Fruit fly (Drosophila melanogaster) whole organism, embryonic: ENCODE data around the gene CG31908.

Experiments
- ATbp ChIP-seq: fragments of 200-800 bp; sonication (Bioruptor generic); optimal IDR thresholded peaks from 2 replicates; lab custom pipeline; 2017; ENCODE audit warnings: missing biosample characterization, mild to moderate bottlenecking, missing genetic modification characterization, missing genetic modification reagents
- CG10959 ChIP-seq: fragments of 200-800 bp; sonication (Bioruptor generic); IDR thresholded peaks from 2 replicates; pipeline ENCODE4 v1.3.6; 2022; ENCODE audit warnings: missing biosample characterization, missing genetic modification characterization
- CG12071 ChIP-seq: fragments of 200-800 bp; sonication (Bioruptor generic); optimal IDR thresholded peaks from 3 replicates; lab custom pipeline; 2018; ENCODE audit warnings: missing biosample characterization, mild to moderate bottlenecking, missing genetic modification characterization
- CG13894 ChIP-seq: fragments of 200-800 bp; sonication (Bioruptor generic); optimal IDR thresholded peaks from 3 replicates; lab custom pipeline; 2018; ENCODE audit warnings: missing biosample characterization, mild to moderate bottlenecking, missing genetic modification characterization, moderate library complexity
- CG15601 ChIP-seq: fragments of 200-800 bp; sonication (Bioruptor generic); optimal IDR thresholded peaks from 3 replicates; lab custom pipeline; 2019; ENCODE audit warnings: missing biosample characterization, mild to moderate bottlenecking, missing genetic modification characterization, moderate library complexity
- CG17568 ChIP-seq: fragments of 200-800 bp; sonication (Bioruptor generic); optimal IDR thresholded peaks from 2 replicates; lab custom pipeline; 2018; ENCODE audit warnings: missing biosample characterization, mild to moderate bottlenecking, missing genetic modification characterization, moderate library complexity
- CG17912 ChIP-seq: fragments of 200-800 bp; sonication (Bioruptor generic); optimal IDR thresholded peaks from 2 replicates; lab custom pipeline; 2018; ENCODE audit warnings: missing biosample characterization, mild to moderate bottlenecking, missing genetic modification characterization
- CG1832 ChIP-seq: fragments of 200-800 bp; sonication (Bioruptor generic); optimal IDR thresholded peaks from 2 replicates; lab custom pipeline; 2017; ENCODE audit warnings: missing biosample characterization, mild to moderate bottlenecking, missing genetic modification characterization, inconsistent platforms
- CG2712 ChIP-seq: fragments of 200-800 bp; optimal IDR thresholded peaks from 3 replicates; lab custom pipeline; 2019; ENCODE audit warnings: missing biosample characterization, mild to moderate bottlenecking, missing genetic modification characterization, moderate library complexity
- CG34224 ChIP-seq: fragments of 200-800 bp; sonication (Bioruptor generic); IDR thresholded peaks from 3 replicates; pipeline ENCODE4 v1.3.6; 2022; ENCODE audit warnings: missing biosample characterization, missing genetic modification characterization; ENCODE audit not compliant: partially characterized antibody
- CG34376 ChIP-seq: fragments of 200-800 bp; sonication (Bioruptor generic); optimal IDR thresholded peaks from 2 replicates; lab custom pipeline; 2018; ENCODE audit warnings: missing biosample characterization, mild to moderate bottlenecking, missing genetic modification characterization
- CG4282 ChIP-seq: fragments of 200-800 bp; sonication (Bioruptor generic); optimal IDR thresholded peaks from 2 replicates; lab custom pipeline; 2016; ENCODE audit warnings: missing biosample characterization, missing genetic modification characterization
- CG4404 ChIP-seq: fragments of 200-800 bp; sonication (Bioruptor generic); IDR thresholded peaks from 2 replicates; pipeline ENCODE4 v1.3.6; 2022; ENCODE audit warnings: missing biosample characterization, missing genetic modification characterization
- CG4424 ChIP-seq: fragments of 200-800 bp; sonication (Bioruptor generic); optimal IDR thresholded peaks from 3 replicates; lab custom pipeline; 2016; ENCODE audit warnings: missing biosample characterization, missing genetic modification characterization
- CG4707 ChIP-seq: fragments of 200-800 bp; sonication (Bioruptor generic); optimal IDR thresholded peaks from 2 replicates; lab custom pipeline; 2018; ENCODE audit warnings: missing biosample characterization, mild to moderate bottlenecking, missing genetic modification characterization, moderate library complexity
- CG4854 ChIP-seq: fragments of 200-800 bp; sonication (Bioruptor generic); optimal IDR thresholded peaks from 2 replicates; lab custom pipeline; 2016; ENCODE audit warnings: missing biosample characterization, missing genetic modification characterization, inconsistent platforms
- CG6791 ChIP-seq: fragments of 200-800 bp; sonication (Bioruptor generic); IDR thresholded peaks from 3 replicates; pipeline ENCODE4 v1.3.6; 2022; ENCODE audit warnings: missing biosample characterization, missing genetic modification characterization; ENCODE audit not compliant: partially characterized antibody
- CG7928 ChIP-seq: fragments of 200-800 bp; sonication (Bioruptor generic); optimal IDR thresholded peaks from 2 replicates; lab custom pipeline; 2017; ENCODE audit warnings: missing biosample characterization, mild to moderate bottlenecking, missing genetic modification characterization
- CG8388 ChIP-seq: fragments of 200-800 bp; sonication (Bioruptor generic); optimal IDR thresholded peaks from 2 replicates; lab custom pipeline; 2019; ENCODE audit warnings: missing biosample characterization, mild to moderate bottlenecking, missing genetic modification characterization, moderate library complexity
- CHES-1-like ChIP-seq: fragments of 200-800 bp; sonication (Bioruptor generic); optimal IDR thresholded peaks from 2 replicates; lab custom pipeline; 2016; ENCODE audit warnings: missing biosample characterization, missing genetic modification characterization
- Dbx ChIP-seq: fragments of 200-800 bp; sonication (Bioruptor generic); IDR thresholded peaks from 3 replicates; pipeline ENCODE4 v1.3.6; 2022; ENCODE audit warnings: missing biosample characterization, missing genetic modification characterization
- Dip3 ChIP-seq: fragments of 200-800 bp; sonication (Bioruptor generic); optimal IDR thresholded peaks from 3 replicates; lab custom pipeline; 2016; ENCODE audit warnings: missing biosample characterization, missing genetic modification characterization
- Doc3 ChIP-seq: fragments of 200-800 bp; sonication (Bioruptor generic); IDR thresholded peaks from 3 replicates; pipeline ENCODE4 v1.3.6; 2022; ENCODE audit warnings: missing biosample characterization, missing genetic modification characterization; ENCODE audit not compliant: partially characterized antibody
- Ets65A ChIP-seq: fragments of 200-800 bp; sonication (Bioruptor generic); peaks from one replicate; lab custom pipeline; 2016; ENCODE audit warnings: missing biosample characterization, missing genetic modification characterization
- HLH3B ChIP-seq: fragments of 200-800 bp; sonication (Bioruptor generic); IDR thresholded peaks from 2 replicates; pipeline ENCODE4 v1.3.6; 2022; ENCODE audit warnings: missing biosample characterization, missing genetic modification characterization
- HLH54F ChIP-seq: fragments of 200-800 bp; sonication (Bioruptor generic); optimal IDR thresholded peaks from 3 replicates; lab custom pipeline; 2016; ENCODE audit warnings: missing biosample characterization, missing genetic modification characterization
- HmgZ ChIP-seq: fragments of 200-800 bp; sonication (Bioruptor generic); optimal IDR thresholded peaks from 2 replicates; lab custom pipeline; 2018; ENCODE audit warnings: missing biosample characterization, mild to moderate bottlenecking, missing genetic modification characterization
- Hr39 ChIP-seq: fragments of >200 bp; optimal IDR thresholded peaks from 2 replicates; lab custom pipeline; 2017
- MTF-1 ChIP-seq: fragments of 200-800 bp; sonication (Bioruptor generic); optimal IDR thresholded peaks from 2 replicates; lab custom pipeline; 2018; ENCODE audit warnings: missing biosample characterization, mild to moderate bottlenecking, missing genetic modification characterization, borderline replicate concordance
- Pdp1 ChIP-seq, 2 experiments: fragments of 200-800 bp; sonication (Bioruptor generic); optimal IDR thresholded peaks; 3 replicates each; lab custom pipeline; 2016; ENCODE audit warnings: missing biosample characterization in 2 of 2, missing genetic modification characterization in 2 of 2, mild to moderate bottlenecking in 1 of 2, moderate library complexity in 1 of 2
- Side ChIP-seq: fragments of 200-800 bp; sonication (Bioruptor generic); optimal IDR thresholded peaks from 2 replicates; lab custom pipeline; 2016; ENCODE audit warnings: missing biosample characterization, missing genetic modification characterization
- Spps ChIP-seq: fragments of 200-800 bp; sonication (Bioruptor generic); optimal IDR thresholded peaks from 2 replicates; lab custom pipeline; 2018; ENCODE audit warnings: missing biosample characterization, mild to moderate bottlenecking, missing genetic modification characterization
- abd-A ChIP-seq: fragments of 200-800 bp; sonication (Bioruptor generic); optimal IDR thresholded peaks from 3 replicates; lab custom pipeline; 2019; ENCODE audit warnings: missing biosample characterization, mild to moderate bottlenecking, missing genetic modification characterization, moderate library complexity
- cato ChIP-seq: fragments of 200-800 bp; sonication (Bioruptor generic); optimal IDR thresholded peaks from 2 replicates; lab custom pipeline; 2016; ENCODE audit warnings: missing biosample characterization, missing genetic modification characterization, borderline replicate concordance
- crp ChIP-seq, 2 experiments: fragments of 200-800 bp; sonication (Bioruptor generic); optimal IDR thresholded peaks; 2 replicates in 1 of 2; 3 replicates in 1 of 2; lab custom pipeline; 2017; ENCODE audit warnings: missing biosample characterization in 2 of 2, missing genetic modification characterization in 2 of 2, mild to moderate bottlenecking in 1 of 2, moderate library complexity in 1 of 2
- dati ChIP-seq: fragments of 200-800 bp; sonication (Bioruptor generic); IDR thresholded peaks from 2 replicates; pipeline ENCODE4 v1.3.6; 2022; ENCODE audit warnings: missing biosample characterization, missing genetic modification characterization
- dysf ChIP-seq: fragments of 200-800 bp; sonication (Bioruptor generic); IDR thresholded peaks from 3 replicates; pipeline ENCODE4 v1.3.6; 2022; ENCODE audit warnings: missing biosample characterization, missing genetic modification characterization
- jumu ChIP-seq: fragments of 200-800 bp; sonication (Bioruptor generic); optimal IDR thresholded peaks from 3 replicates; lab custom pipeline; 2016; ENCODE audit warnings: missing biosample characterization, missing genetic modification characterization
- ken ChIP-seq: fragments of 200-800 bp; sonication (Bioruptor generic); IDR thresholded peaks from 3 replicates; pipeline ENCODE4 v1.3.6; 2022; ENCODE audit warnings: missing biosample characterization, missing genetic modification characterization
- peb ChIP-seq: fragments of 200-800 bp; sonication (Bioruptor generic); IDR thresholded peaks from 2 replicates; pipeline ENCODE4 v1.3.6; 2022; ENCODE audit warnings: missing biosample characterization, missing genetic modification characterization
- phol ChIP-seq: fragments of 200-800 bp; sonication (Bioruptor generic); optimal IDR thresholded peaks from 3 replicates; lab custom pipeline; 2018; ENCODE audit warnings: missing biosample characterization, mild to moderate bottlenecking, missing genetic modification characterization, moderate library complexity
- pnt ChIP-seq: fragments of 200-800 bp; sonication (Bioruptor generic); optimal IDR thresholded peaks from 3 replicates; lab custom pipeline; 2016; ENCODE audit warnings: missing biosample characterization, missing genetic modification characterization
- salm ChIP-seq: fragments of 200-800 bp; sonication (Bioruptor generic); optimal IDR thresholded peaks from 2 replicates; lab custom pipeline; 2018; ENCODE audit warnings: missing biosample characterization, mild to moderate bottlenecking, missing genetic modification characterization
- shn ChIP-seq: fragments of 200-800 bp; sonication (Bioruptor generic); optimal IDR thresholded peaks from 3 replicates; lab custom pipeline; 2016; ENCODE audit warnings: missing biosample characterization, missing genetic modification characterization
- sima ChIP-seq: fragments of 200-800 bp; sonication (Bioruptor generic); optimal IDR thresholded peaks from 2 replicates; lab custom pipeline; 2016; ENCODE audit warnings: missing biosample characterization, missing genetic modification characterization
- slp2 ChIP-seq: fragments of 200-800 bp; sonication (Bioruptor generic); optimal IDR thresholded peaks from 2 replicates; lab custom pipeline; 2016; ENCODE audit warnings: missing biosample characterization, missing genetic modification characterization
- tna ChIP-seq: fragments of 200-800 bp; sonication (Bioruptor generic); IDR thresholded peaks from 2 replicates; pipeline ENCODE4 v1.3.6; 2022; ENCODE audit warnings: missing biosample characterization, missing genetic modification characterization; ENCODE audit not compliant: partially characterized antibody
- unpg ChIP-seq: fragments of 200-800 bp; sonication (Bioruptor generic); optimal IDR thresholded peaks from 3 replicates; lab custom pipeline; 2018; ENCODE audit warnings: missing biosample characterization, mild to moderate bottlenecking, missing genetic modification characterization, moderate library complexity
- z ChIP-seq: fragments of 200-800 bp; sonication (Bioruptor generic); IDR thresholded peaks from 3 replicates; pipeline ENCODE4 v1.3.6; 2022; ENCODE audit warnings: missing biosample characterization, missing genetic modification characterization

CG31908 gene

dm6 chr2L:7038404-7039341 is 11.5 kb upstream of the CG31908 start (continued):
- TF ChIP-seq CG17568 (peak; percentile 31), salm (tag; lab: Kevin White, UChicago) (no peak), jumu (GFP tag; lab: Kevin White, UChicago) (no peak), sima (GFP tag; lab: Kevin White, UChicago) (no peak), Ets65A (GFP tag; lab: Kevin White, UChicago) (no peak), dati (GFP tag; lab: Robert Waterston, UW) (no peak), CG15601 (no peak), peb (no peak), CG4282 (GFP tag; lab: Kevin White, UChicago) (no peak), CG7928 (GFP tag; lab: Kevin White, UChicago) (no peak), MTF-1 (no peak), abd-A (tag; lab: Kevin White, UChicago) (peak; percentile 71), cato (GFP tag; lab: Kevin White, UChicago) (no peak), CG1832 (no peak), CG13894 (tag; lab: Kevin White, UChicago) (no peak), CG34224 (GFP tag; lab: Robert Waterston, UW) (no peak), slp2 (GFP tag; lab: Kevin White, UChicago) (no peak), Hr39 (no peak), Dip3 (no peak), CG6791 (GFP tag; lab: Robert Waterston, UW) (0 out of 3 replicates have a peak, but pooled peaks have one; percentile 28), CG17912 (GFP tag; lab: Kevin White, UChicago) (no peak), CG34376 (no peak), pnt (no peak), CHES-1-like (no peak), CG4854 (GFP tag; lab: Kevin White, UChicago) (no peak), ken (GFP tag; lab: Robert Waterston, UW) (no peak), Dbx (GFP tag; lab: Robert Waterston, UW) (no peak), CG4707 (no peak), shn (GFP tag; lab: Kevin White, UChicago) (no peak), CG12071 (GFP tag; lab: Kevin White, UChicago) (no peak), z (no peak), phol (tag; lab: Kevin White, UChicago) (no peak), crp (GFP tag; optimal IDR thresholded peaks at IDR 0.05; lab: Kevin White, UChicago) (peak in 1 of 2 experiments; percentile 46), ATbp (no peak), Side (GFP tag; lab: Kevin White, UChicago) (no peak), HmgZ (tag; lab: Kevin White, UChicago) (no peak), unpg (GFP tag; lab: Kevin White, UChicago) (no peak), tna (GFP tag; lab: Robert Waterston, UW) (no peak), CG10959 (GFP tag; lab: Robert Waterston, UW) (no peak), HLH3B (GFP tag; lab: Robert Waterston, UW) (no peak), Spps (tag; lab: Kevin White, UChicago) (no peak), Pdp1 (GFP tag; optimal IDR thresholded peaks at IDR 0.05; lab: Kevin White, UChicago) (peak in 1 of 2 experiments; percentile 86), CG2712 (tag; lab: Kevin White, UChicago) (no peak), HLH54F (GFP tag; lab: Kevin White, UChicago) (no peak), dysf (GFP tag; lab: Robert Waterston, UW) (no peak), Doc3 (GFP tag; lab: Robert Waterston, UW) (no peak), CG4404 (GFP tag; lab: Robert Waterston, UW) (no peak), CG8388 (no peak), CG4424 (GFP tag; lab: Kevin White, UChicago) (no peak)
